Fruit fly (Drosophila melanogaster): ENCODE results near the gene CG14260.

The CG14260 gene

DNA sequence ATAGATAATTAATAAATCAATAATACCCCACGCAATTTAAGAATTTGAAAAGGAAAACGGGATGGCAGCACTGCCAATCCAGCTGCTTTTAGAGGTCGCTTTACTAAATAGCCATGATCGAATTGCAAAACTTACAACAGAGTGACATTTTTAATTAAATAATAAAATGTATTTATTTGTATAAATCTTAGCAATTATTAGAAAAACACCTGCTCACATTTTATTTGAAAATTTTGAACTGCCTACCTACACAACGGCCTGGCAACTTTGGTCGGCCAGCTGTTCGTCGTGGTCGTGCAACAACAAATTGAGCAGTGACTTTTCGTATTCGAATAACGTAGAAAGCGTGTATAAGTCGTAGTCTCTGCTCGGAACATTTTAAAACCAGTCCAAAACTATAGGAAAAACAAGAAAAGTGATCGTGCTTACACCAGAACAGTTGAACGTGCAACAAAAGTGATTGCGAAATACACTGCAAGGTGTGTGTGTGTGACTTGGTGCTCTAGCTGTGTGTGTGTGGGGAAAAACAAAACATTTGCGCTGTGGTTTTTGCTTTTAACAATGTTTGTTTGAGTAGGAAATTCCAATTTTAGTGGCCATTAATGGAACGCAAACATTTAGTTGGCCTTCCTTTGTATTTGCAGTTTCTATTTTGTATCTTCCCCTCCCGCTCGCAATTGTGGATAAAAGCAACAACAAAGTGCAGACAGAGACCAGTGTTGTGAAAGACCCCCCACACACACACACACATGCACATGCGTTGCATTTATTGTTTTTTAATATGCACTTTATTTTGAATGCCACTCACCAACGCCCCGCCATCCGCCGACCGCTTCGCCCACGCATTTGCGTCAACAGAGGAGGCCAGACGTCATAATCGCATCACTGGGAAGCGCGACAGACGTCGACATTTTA lies 9.5 kb downstream of the CG14260 start, which contains the start of gene CG5938:
Gene CG5938 (plus strand): TSS at position 262 of the 915 bp plus-strand sequence.
- peak; percentile 24 for TF ChIP-seq noc (tag; optimal IDR thresholded peaks at IDR 0.05)

DNA sequence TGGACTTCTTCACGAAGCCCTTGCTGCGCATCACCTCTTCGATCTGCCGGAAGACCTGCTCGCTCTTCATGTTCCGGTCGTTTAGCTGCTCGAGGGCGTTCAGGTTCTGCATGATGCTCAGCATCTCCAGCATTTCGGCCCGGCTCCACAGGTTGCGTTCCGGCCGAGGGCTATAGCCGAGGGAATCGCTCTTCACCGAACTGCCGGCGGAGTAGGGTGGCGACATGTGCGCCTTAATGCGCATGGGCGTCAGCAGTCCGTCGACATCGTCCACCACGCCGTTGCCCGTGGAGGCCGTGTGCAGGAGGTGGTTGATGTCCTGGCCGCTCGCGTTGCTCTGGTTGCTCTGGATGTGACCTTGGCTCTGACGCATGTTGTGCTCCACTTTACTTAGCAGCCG lies 14.2 kb downstream of the CG14260 start:
- TF ChIP-seq noc (tag; optimal IDR thresholded peaks at IDR 0.05), result no peak

DNA sequence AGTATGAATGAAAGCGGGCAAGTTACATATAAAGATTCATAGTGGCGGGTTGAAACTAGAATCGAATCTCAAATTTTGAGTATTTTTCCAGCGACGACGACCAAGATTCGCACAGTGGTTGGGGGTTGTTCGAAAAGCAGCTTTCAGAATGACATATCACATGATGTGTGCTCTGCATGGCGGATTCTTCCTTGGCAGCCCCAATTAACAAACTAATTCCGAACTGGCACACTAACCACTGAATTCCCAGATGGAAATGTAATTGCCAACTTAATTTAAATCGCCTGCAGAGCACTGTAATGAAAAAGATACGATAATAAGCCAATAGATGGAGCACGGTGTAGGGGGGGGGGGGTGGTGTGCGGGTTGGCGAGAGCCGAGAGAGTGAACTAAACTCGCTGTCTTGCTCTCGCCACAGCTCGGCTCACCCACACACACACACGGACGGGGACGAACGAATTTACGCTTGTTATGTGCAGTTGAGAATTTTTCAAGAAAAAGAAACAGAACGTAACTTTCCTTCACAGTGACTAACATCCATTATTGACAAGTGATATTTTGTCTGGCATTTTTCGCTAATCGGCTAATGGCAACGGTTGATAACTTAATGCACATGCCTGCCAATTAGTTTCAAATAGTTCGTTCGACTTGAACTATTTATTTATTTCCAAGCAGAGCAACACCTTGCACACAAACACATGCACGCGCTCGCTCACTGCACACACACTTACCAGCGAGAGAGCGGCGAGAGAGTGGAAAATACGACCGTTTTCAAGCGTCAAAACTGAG lies 16.0 kb downstream of the CG14260 start:
- TF ChIP-seq noc (tag; optimal IDR thresholded peaks at IDR 0.05), result peak; percentile 92

DNA sequence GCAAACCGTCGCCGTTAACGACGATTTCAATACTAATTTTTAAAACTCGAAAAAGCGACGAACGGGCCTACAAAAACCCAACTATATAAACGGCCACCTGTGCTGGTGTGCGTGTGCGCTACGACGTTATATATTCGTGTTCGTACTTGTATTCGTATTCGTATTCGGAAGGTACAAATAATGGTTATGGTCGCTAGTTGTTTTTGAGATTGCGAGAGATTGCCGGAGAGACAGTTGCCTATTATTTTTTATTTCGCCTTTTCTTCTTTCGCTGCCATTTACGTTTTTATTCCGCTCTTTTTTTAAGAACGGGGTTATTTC lies 16.5 kb downstream of the CG14260 start:
- no peak for TF ChIP-seq noc (tag; optimal IDR thresholded peaks at IDR 0.05)

DNA sequence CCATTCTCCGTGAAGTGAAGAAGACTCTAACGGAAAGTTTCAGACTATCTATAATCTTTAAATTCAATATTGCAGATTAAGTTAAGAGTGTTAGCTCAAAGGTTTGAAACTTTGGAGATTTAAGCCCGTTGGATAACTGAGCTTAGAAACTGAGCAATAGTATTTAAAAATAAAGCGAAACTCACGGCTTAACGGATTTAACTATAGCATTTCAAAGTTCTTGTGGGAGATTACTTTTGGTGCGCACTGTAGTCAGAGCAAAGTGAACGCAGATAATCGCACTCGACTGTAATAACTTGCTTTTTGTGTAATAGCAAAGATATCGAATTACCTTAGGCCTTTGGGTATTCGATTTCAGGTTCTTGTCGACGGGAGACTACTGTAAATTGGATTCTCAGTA lies 17.0 kb downstream of the CG14260 start, which contains the start of gene mrt:
Gene mrt (minus strand): TSS at position 376 of the 400 bp plus-strand sequence.
- TF ChIP-seq noc (tag; optimal IDR thresholded peaks at IDR 0.05), result peak; percentile 63

DNA sequence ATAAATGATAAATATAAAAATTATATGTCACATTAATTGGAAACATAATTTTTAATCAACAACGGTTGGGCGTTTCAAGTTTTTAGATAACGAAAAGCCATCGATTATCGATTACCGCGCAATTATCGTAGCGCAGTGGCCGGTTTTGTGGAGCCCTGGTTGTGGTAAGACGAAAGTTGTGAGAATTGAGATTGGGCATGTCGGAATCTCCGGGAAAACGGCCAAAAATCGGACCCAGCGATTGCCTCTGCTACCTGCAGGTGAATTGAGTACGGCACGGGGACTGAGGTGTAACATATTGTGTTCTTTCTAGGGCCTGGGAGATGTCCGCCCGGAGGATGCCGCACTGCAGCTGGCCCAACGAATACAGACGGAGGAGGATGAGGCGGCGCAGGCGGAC lies 18.4 kb downstream of the CG14260 start, which contains the start of gene CG3368:
Gene CG3368 (plus strand): TSS at position 136 of the 400 bp plus-strand sequence.
- TF ChIP-seq noc (tag; optimal IDR thresholded peaks at IDR 0.05), result no peak

DNA sequence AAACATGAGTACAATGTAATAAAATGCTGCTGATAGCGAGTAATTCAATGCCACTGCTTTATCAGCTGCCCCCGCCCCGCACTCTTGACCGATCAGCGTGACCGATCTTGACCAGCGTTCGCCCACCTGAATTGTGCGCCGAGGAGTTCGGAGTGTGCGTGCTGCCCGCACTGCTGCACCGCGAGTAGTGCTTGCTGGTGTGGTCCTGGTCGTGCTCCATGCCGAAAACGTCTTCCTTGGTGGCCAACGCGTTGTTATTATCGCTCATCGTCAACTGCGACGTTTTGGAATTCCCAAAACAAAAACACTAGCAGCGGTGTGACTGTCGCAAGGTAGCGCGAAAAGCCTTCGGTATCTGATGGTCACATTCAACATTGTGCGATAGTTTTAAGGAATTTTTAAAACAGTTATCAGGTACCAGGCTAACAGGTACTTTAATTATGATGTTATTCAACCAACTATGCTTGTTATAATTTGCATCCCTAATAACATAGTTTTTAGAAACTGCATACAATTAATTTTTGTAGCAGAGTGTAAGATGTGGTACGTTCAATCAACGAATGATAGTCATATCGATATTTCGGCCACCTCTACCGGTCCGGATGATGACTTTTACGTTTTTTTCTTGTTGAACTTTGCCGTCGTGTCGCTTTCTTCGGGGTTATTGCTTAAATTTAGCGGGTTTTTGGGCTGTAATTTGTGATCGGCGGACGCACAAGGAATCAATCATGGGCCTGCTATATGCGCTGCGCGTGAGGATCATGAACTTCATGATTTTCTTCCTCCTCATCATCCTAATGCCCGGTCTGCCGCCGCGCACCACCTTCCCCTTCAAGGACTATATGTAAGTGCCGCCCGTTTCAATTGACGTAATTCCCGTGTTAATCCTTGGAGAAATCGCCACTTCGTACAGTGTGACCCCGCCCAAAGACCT lies 23.2 kb downstream of the CG14260 start, which contains the start of the genes bigmax and Hmu:
Gene bigmax (minus strand): TSS at position 325 of the 934 bp plus-strand sequence.
Gene Hmu (plus strand): TSS at position 568 of the 934 bp plus-strand sequence.
- peak; percentile 73 for TF ChIP-seq noc (tag; optimal IDR thresholded peaks at IDR 0.05)

DNA sequence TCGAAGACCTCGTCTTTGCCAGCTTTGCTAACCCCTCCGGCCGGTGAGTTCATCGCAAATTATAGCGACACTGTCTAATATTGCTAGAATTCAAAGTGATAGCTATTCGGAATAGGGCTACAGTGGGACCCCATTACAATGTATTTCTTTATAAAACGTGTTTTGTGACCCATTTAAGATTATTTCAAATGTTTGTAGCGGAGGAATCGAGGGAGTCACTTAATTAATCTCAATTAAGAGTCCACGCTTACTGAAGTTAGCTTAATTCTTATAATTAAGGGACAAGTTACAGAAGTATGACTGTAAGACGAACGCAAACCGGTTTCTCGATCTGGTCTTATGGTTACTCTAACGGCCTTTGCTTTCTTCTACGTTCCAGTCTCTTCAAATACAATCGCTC lies 24.4 kb downstream of the CG14260 start:
- TF ChIP-seq noc (tag; optimal IDR thresholded peaks at IDR 0.05), result peak; percentile 88

DNA sequence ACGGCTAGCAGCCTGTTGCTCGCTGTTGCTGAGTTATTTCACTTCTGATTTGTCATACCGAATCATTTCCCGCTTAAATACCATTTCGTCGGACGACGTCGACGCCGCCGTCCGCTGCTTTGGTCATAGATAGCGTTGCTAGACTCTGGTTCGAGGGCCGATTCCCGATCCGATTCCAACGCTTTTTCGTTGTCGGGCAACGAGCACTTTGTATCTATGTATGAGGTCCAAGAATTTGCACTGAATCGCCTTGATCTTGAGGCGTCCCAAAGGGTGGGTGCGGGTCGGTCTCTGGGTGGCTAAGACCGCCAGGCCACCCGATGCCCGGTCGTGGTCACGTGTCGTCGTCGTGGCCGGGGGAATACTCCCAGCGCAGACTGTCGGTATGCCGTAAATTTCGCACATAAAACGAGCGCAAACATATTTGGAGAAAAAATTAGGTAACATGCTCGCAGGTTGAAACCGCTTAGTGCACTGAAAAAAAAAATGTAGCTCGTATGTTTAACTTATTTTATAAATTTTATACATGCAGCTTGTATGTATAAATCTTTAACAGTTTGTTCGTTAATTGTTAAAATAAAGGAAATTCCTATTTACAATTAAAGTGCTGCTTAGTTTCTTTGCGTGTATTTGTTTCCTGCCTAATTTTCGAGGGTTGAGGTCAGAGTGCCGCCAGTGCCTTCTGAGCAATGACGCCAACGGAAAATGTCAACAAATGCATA lies 27.1 kb downstream of the CG14260 start, which contains the start of gene CG3348:
Gene CG3348 (minus strand): TSS at position 51 of the 722 bp plus-strand sequence.
- peak; percentile 99 for TF ChIP-seq noc (tag; optimal IDR thresholded peaks at IDR 0.05)

DNA sequence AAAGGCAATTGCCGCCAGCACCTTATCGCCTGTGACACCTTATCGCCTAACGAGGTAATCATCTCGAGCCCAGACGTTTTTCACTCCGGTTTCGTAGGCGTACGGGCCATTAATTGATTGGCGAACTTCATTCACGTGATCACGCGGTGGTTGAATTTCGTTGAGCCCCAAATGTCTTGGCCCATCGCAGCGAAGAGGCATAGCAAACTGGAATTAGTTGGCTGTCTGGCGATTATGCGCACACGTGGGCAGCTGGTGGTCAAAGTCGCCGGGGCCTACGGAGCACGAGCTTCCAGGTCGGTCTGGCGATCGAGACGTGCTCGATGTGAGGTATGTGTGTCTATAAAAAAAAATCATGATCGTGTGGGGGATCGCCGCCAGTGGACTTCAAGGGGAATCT lies 27.8 kb downstream of the CG14260 start:
- TF ChIP-seq noc (tag; optimal IDR thresholded peaks at IDR 0.05), result no peak

DNA sequence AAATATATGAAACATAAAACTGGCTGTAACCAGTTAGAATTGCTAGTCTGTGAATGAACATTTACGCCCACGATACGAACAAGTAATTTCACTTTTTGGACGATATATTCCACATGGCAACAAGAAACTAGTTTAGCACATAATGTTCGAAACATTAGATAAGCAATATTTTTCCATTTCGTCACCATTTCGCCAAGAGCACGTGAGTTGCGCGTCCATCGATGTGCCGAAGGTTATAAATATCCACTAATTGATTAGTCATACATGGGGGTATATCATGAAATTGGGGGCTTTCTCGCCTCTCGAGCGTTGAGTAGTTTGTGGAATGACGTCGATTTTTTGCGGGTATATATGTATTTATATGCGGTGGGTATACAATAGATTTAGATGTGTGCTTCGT lies 28.9 kb downstream of the CG14260 start:
- TF ChIP-seq noc (tag; optimal IDR thresholded peaks at IDR 0.05), result no peak

Measured in whole organism, larva.